Worm (Caenorhabditis elegans) whole organism, early embryonic: ENCODE data around the gene srxa-13.

ENCODE experiments used
- B0310.2 ChIP-seq: sonication (generic microtip); optimal IDR thresholded peaks from 2 replicates; lab custom pipeline; 2016; ENCODE audit warnings: mild to moderate bottlenecking, missing genetic modification characterization, missing compliant biosample characterization
- F13C5.2 ChIP-seq: sonication (generic microtip); optimal IDR thresholded peaks from 2 replicates; lab custom pipeline; 2017; ENCODE audit warnings: mild to moderate bottlenecking, missing genetic modification characterization, inconsistent platforms, missing compliant biosample characterization
- aly-1 ChIP-seq: sonication (generic microtip); optimal IDR thresholded peaks from 2 replicates; lab custom pipeline; 2016; ENCODE audit warnings: missing genetic modification characterization, missing compliant biosample characterization
- ama-1 ChIP-seq: fragments of 150-350 bp; optimal IDR thresholded peaks from 2 replicates; lab custom pipeline; 2014
- ceh-13 ChIP-seq: fragments of 200-800 bp; sonication (Bioruptor generic); optimal IDR thresholded peaks from 2 replicates; lab custom pipeline; 2018; ENCODE audit warnings: mild to moderate bottlenecking, missing genetic modification characterization, missing compliant biosample characterization
- ceh-36 ChIP-seq: sonication (generic microtip); optimal IDR thresholded peaks from 2 replicates; lab custom pipeline; 2016; ENCODE audit warnings: missing genetic modification characterization, inconsistent platforms, missing compliant biosample characterization
- ets-7 ChIP-seq: sonication (generic microtip); optimal IDR thresholded peaks from 2 replicates; lab custom pipeline; 2016; ENCODE audit warnings: missing genotype, missing genetic modification characterization, missing compliant biosample characterization
- flt-1 ChIP-seq: fragments of 200-800 bp; sonication (Bioruptor generic); IDR thresholded peaks from 2 replicates; pipeline ENCODE4 v1.3.6; 2022; ENCODE audit warnings: missing genetic modification characterization, missing compliant biosample characterization
- hmbx-1 ChIP-seq: sonication (generic microtip); optimal IDR thresholded peaks from 2 replicates; lab custom pipeline; 2016; ENCODE audit warnings: mild to moderate bottlenecking, missing genetic modification characterization, missing compliant biosample characterization
- hmg-4 ChIP-seq: fragments of 200-800 bp; sonication (Bioruptor generic); optimal IDR thresholded peaks from 2 replicates; lab custom pipeline; 2018; ENCODE audit warnings: mild to moderate bottlenecking, missing genetic modification characterization, missing compliant biosample characterization
- hnd-1 ChIP-seq: sonication (generic microtip); optimal IDR thresholded peaks from 2 replicates; lab custom pipeline; 2016; ENCODE audit warnings: missing genetic modification characterization, missing compliant biosample characterization
- pes-1 ChIP-seq: fragments of 200-800 bp; sonication (Bioruptor generic); IDR thresholded peaks from 2 replicates; pipeline ENCODE4 v1.3.6; 2022; ENCODE audit warnings: missing genetic modification reagents, missing genetic modification characterization, missing compliant biosample characterization
- scrt-1 ChIP-seq: fragments of 200-800 bp; sonication (Bioruptor generic); IDR thresholded peaks from 2 replicates; pipeline ENCODE4 v1.3.6; 2022; ENCODE audit warnings: missing genetic modification characterization, missing compliant biosample characterization
- sea-1 ChIP-seq: fragments of 200-800 bp; sonication (Bioruptor generic); conservative IDR thresholded peaks from 2 replicates; pipeline ENCODE4 v1.3.6; 2022; ENCODE audit warnings: missing genetic modification characterization, missing compliant biosample characterization
- tbx-11 ChIP-seq: fragments of 200-800 bp; sonication (Bioruptor generic); IDR thresholded peaks from 2 replicates; pipeline ENCODE4 v1.3.6; 2022; ENCODE audit warnings: missing genetic modification characterization, missing compliant biosample characterization
- tbx-37 ChIP-seq: fragments of 200-800 bp; sonication (Bioruptor generic); conservative IDR thresholded peaks from 2 replicates; pipeline ENCODE4 v1.3.6; 2022; ENCODE audit warnings: missing genetic modification reagents, missing genetic modification characterization, missing compliant biosample characterization
- tra-4 ChIP-seq: sonication (generic microtip); optimal IDR thresholded peaks from 2 replicates; lab custom pipeline; 2017; ENCODE audit warnings: missing genetic modification characterization, missing compliant biosample characterization

The srxa-13 gene

DNA sequence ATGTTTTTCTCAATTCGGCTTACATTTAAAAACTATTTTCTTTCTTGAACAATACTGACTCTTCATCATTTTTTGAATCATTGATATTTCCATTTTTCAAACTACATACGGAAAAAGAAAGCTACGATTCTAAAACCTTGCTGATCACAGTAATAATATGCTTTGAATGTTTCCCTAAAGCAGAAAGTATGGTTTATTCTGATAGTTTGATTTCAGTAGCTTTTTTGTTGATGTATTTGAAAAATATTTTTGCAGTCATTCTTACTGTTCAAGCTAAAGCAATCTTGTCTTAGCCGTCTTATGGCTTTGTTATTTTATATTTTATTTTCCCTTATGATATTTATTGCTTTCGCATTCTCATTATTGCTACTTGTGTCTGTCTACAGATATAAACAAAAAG is at the start of gene srxa-13:
Gene srxa-13 (plus strand): TSS at position 301 of the 400 bp plus-strand sequence.
- TF ChIP-seq sea-1 (no peak), tra-4 (tag; lab: Kevin White, UChicago) (no peak), hmg-4 (GFP tag; lab: Kevin White, UChicago) (no peak), scrt-1 (no peak), ceh-36 (no peak), ets-7 (no peak), flt-1 (GFP tag; lab: Robert Waterston, UW) (no peak), aly-1 (tag; lab: Kevin White, UChicago) (no peak), hnd-1 (tag; lab: Kevin White, UChicago) (no peak), tbx-37 (no peak), hmbx-1 (tag; lab: Kevin White, UChicago) (no peak), ceh-13 (no peak), tbx-11 (GFP tag; lab: Robert Waterston, UW) (no peak), B0310.2 (tag; lab: Kevin White, UChicago) (no peak), F13C5.2 (no peak), pes-1 (GFP tag; lab: Robert Waterston, UW) (no peak), ama-1 (no peak)

DNA sequence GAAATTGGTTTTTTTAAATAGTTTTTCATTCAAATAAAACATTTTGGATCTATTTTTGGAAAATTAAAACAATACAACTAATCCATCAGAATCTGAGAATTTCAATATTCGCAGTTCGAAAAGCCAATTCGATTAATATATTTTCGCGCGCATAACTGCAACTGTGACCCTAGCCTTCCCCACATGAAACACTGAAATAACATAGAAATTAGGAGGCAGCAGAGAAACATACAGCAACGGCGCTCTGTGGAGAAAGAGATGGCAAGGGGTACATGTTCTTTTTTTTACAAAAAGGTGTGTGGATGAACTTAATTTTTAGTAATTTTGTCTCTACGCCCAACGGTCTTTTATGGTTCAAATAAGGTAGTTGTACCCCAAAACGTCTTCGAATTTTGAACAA is 49.4 kb upstream of the srxa-13 start:
- TF ChIP-seq ceh-13 = no peak
- TF ChIP-seq ama-1 = no peak
- TF ChIP-seq tbx-11 (GFP tag; lab: Robert Waterston, UW) = no peak
- TF ChIP-seq pes-1 (GFP tag; lab: Robert Waterston, UW) = no peak
- TF ChIP-seq sea-1 = no peak
- TF ChIP-seq flt-1 (GFP tag; lab: Robert Waterston, UW) = no peak
- TF ChIP-seq hnd-1 (tag; lab: Kevin White, UChicago) = no peak
- no peak for TF ChIP-seq F13C5.2
- no peak for TF ChIP-seq hmg-4 (GFP tag; lab: Kevin White, UChicago)
- TF ChIP-seq tra-4 (tag; lab: Kevin White, UChicago) = no peak
- no peak for TF ChIP-seq ets-7
- no peak for TF ChIP-seq tbx-37
- no peak for TF ChIP-seq scrt-1
- no peak for TF ChIP-seq B0310.2 (tag; lab: Kevin White, UChicago)
- no peak for TF ChIP-seq aly-1 (tag; lab: Kevin White, UChicago)
- no peak for TF ChIP-seq hmbx-1 (tag; lab: Kevin White, UChicago)

DNA sequence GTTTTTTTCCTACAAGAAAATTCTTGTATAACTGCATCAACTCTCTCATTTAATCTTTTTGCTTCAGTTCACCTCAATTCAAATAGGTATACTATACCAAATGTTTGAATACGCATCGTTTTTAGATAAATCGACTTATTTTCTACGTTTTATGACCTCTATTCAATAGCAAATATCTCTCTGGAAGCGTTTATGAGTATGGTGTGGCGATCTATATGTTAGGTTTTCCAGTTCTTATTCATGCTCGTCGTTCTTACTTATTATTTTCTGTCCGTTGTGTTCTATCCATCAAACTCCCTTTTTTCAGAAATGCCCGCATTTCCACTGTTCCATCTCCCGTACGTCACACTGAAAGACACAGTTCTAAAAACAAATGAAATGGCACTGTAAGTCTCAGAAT is 49.0 kb upstream of the srxa-13 start, which contains the start of gene T22G5.3:
Gene T22G5.3 (plus strand): TSS at position 301 of the 400 bp plus-strand sequence.
- TF ChIP-seq tbx-37 (no peak), flt-1 (GFP tag; lab: Robert Waterston, UW) (no peak), sea-1 (no peak), scrt-1 (no peak), ceh-13 (no peak), ceh-36 (no peak), hnd-1 (tag; lab: Kevin White, UChicago) (no peak), tbx-11 (GFP tag; lab: Robert Waterston, UW) (no peak), B0310.2 (tag; lab: Kevin White, UChicago) (no peak), ama-1 (no peak), aly-1 (tag; lab: Kevin White, UChicago) (no peak), ets-7 (no peak), hmbx-1 (tag; lab: Kevin White, UChicago) (no peak), F13C5.2 (no peak), hmg-4 (GFP tag; lab: Kevin White, UChicago) (no peak), pes-1 (GFP tag; lab: Robert Waterston, UW) (no peak), tra-4 (tag; lab: Kevin White, UChicago) (no peak)

DNA sequence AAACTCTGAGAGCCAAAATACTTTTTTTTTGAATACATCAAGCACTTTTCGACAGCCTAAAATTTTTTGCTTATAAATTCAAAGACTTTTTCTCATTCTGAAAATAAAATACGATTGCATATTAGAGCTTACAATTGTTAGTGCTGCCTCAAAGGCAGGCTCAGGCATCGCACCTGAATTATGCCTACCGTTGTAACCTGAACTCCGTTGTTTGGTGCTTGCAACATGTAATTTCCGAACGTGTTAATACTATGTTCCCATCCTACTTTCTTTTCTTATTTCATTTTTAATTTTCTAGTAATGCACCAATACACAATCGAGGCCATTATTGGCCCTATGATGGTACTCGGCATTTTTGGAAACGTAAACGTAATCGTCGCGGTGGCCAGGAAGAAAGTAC is 42.2 kb upstream of the srxa-13 start, which contains the start of gene srsx-19:
Gene srsx-19 (plus strand): TSS at position 301 of the 400 bp plus-strand sequence.
- TF ChIP-seq ceh-13 (no peak), hmbx-1 (tag; lab: Kevin White, UChicago) (no peak), pes-1 (GFP tag; lab: Robert Waterston, UW) (no peak), tbx-37 (no peak), tbx-11 (GFP tag; lab: Robert Waterston, UW) (no peak), ets-7 (no peak), ama-1 (no peak), scrt-1 (no peak), F13C5.2 (no peak), sea-1 (no peak), ceh-36 (no peak), tra-4 (tag; lab: Kevin White, UChicago) (no peak), B0310.2 (tag; lab: Kevin White, UChicago) (no peak)

DNA sequence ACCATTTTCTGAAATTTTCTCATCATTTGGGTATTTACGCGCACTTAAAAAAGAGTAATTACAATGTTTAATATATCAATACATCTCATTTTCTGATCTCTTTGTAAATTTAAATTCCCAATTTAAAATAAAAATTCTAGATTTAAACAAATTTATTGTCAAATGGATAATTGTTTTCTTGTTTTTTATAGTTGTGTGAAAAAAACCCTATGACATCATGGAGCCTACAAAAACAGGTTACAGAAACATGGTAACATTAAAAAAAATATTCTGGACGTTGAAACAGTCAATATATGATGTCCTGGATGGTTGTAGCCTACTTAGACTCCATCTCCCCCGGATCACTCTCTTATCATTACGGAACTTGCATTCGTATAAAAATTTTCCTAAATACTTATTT is 40.1 kb upstream of the srxa-13 start, which contains the start of gene spp-12:
Gene spp-12 (plus strand): TSS at position 301 of the 400 bp plus-strand sequence.
- no peak for TF ChIP-seq ceh-36
- no peak for TF ChIP-seq tra-4 (tag; lab: Kevin White, UChicago)
- no peak for TF ChIP-seq sea-1
- TF ChIP-seq F13C5.2 = no peak
- TF ChIP-seq ama-1 = no peak

DNA sequence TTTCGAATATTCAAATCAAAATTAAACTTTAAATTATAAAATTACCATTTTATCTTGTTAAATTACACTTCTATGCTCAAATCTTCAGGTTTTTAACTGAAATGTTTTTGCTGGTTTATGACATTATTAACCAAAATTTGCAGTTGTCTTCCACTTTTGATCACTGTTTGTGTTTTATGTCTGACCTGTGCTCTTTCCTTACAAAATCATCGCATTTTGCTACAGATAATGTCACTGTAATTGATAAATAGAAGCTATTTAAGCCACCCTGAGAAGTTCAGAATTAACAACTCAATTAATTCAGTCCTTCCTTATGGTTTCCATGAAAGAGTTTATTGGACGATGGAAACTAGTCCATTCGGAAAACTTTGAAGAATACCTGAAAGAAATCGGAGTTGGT is 39.1 kb upstream of the srxa-13 start, which contains the start of gene lbp-8:
Gene lbp-8 (plus strand): TSS at position 301 of the 400 bp plus-strand sequence.
- no peak for TF ChIP-seq B0310.2 (tag; lab: Kevin White, UChicago)
- no peak for TF ChIP-seq hmg-4 (GFP tag; lab: Kevin White, UChicago)
- TF ChIP-seq aly-1 (tag; lab: Kevin White, UChicago) = no peak
- TF ChIP-seq scrt-1 = no peak
- TF ChIP-seq hmbx-1 (tag; lab: Kevin White, UChicago) = no peak
- no peak for TF ChIP-seq ama-1
- no peak for TF ChIP-seq ceh-13
- TF ChIP-seq tra-4 (tag; lab: Kevin White, UChicago) = no peak
- no peak for TF ChIP-seq ceh-36
- no peak for TF ChIP-seq F13C5.2
- TF ChIP-seq flt-1 (GFP tag; lab: Robert Waterston, UW) = no peak
- TF ChIP-seq ets-7 = no peak
- no peak for TF ChIP-seq hnd-1 (tag; lab: Kevin White, UChicago)
- no peak for TF ChIP-seq tbx-37
- no peak for TF ChIP-seq sea-1
- TF ChIP-seq pes-1 (GFP tag; lab: Robert Waterston, UW) = no peak

DNA sequence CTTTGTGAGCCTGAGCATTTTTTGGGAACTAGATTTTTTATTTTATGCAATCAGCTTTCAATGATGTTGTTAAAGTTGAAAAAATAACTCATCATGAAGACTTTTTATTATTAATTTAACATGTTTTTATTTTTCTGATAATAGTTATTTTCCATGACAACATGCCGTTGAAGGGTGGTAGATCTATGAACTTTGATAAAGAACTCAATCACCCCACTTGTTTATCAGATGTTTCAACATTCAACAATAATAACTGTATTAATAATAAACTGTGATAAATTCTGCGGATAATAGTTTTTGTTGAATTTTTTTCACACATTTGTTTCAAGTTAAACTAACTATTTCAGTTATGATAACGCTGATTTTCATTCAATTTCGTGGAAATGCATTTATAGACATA is 38.1 kb upstream of the srxa-13 start:
- TF ChIP-seq hmg-4 (GFP tag; lab: Kevin White, UChicago) (no peak), B0310.2 (tag; lab: Kevin White, UChicago) (no peak), flt-1 (GFP tag; lab: Robert Waterston, UW) (no peak), hnd-1 (tag; lab: Kevin White, UChicago) (no peak), ceh-13 (no peak), ets-7 (no peak), ceh-36 (no peak), hmbx-1 (tag; lab: Kevin White, UChicago) (no peak), tbx-37 (no peak), F13C5.2 (no peak), scrt-1 (no peak), aly-1 (tag; lab: Kevin White, UChicago) (no peak), sea-1 (no peak), ama-1 (no peak), pes-1 (GFP tag; lab: Robert Waterston, UW) (no peak), tbx-11 (GFP tag; lab: Robert Waterston, UW) (no peak), tra-4 (tag; lab: Kevin White, UChicago) (no peak)
